Worm (Caenorhabditis elegans): Measurements from ENCODE around the gene M05D6.5.

- no peak for TF ChIP-seq R02D3.7 (tag; optimal IDR thresholded peaks at IDR 0.05)
- TF ChIP-seq elt-3 (tag; optimal IDR thresholded peaks at IDR 0.05), result no peak
- TF ChIP-seq nhr-11 (tag; optimal IDR thresholded peaks at IDR 0.05), result no peak
- no peak for TF ChIP-seq nhr-129 (tag; optimal IDR thresholded peaks at IDR 0.05)
- TF ChIP-seq mdl-1 (tag; optimal IDR thresholded peaks at IDR 0.05), result no peak
- TF ChIP-seq snpc-4 (tag; optimal IDR thresholded peaks at IDR 0.05), result no peak
- no peak for TF ChIP-seq ceh-16 (tag; optimal IDR thresholded peaks at IDR 0.05)
- TF ChIP-seq ceh-82 (tag; optimal IDR thresholded peaks at IDR 0.05), result no peak
- TF ChIP-seq nhr-10 (tag; optimal IDR thresholded peaks at IDR 0.05), result no peak
- TF ChIP-seq aly-2 (tag; optimal IDR thresholded peaks at IDR 0.05), result no peak
- no peak for TF ChIP-seq ztf-4 (tag; optimal IDR thresholded peaks at IDR 0.05)
- TF ChIP-seq zag-1 (tag; optimal IDR thresholded peaks at IDR 0.05), result no peak
These were observed 35.3 kb downstream of the M05D6.5 start, which contains the start of gene cut-3 for ce11 chrII:8446731-8447130.

Measured in whole organism, L2 larva.